Fruit fly (Drosophila melanogaster) whole organism, embryonic: ENCODE results near the gene CG43134.

Experiments used
- Asciz ChIP-seq: fragments of 200-800 bp; sonication (Bioruptor generic); optimal IDR thresholded peaks from 2 replicates; lab custom pipeline; 2017; ENCODE audit warnings: missing biosample characterization, mild to moderate bottlenecking, missing genetic modification characterization, missing genetic modification reagents
- CG12219 ChIP-seq: fragments of 200-800 bp; sonication (Bioruptor generic); optimal IDR thresholded peaks from 3 replicates; lab custom pipeline; 2018; ENCODE audit warnings: missing biosample characterization, mild to moderate bottlenecking, missing genetic modification characterization
- CG1602 ChIP-seq: fragments of 200-800 bp; sonication (Bioruptor generic); optimal IDR thresholded peaks from 3 replicates; lab custom pipeline; 2016; ENCODE audit warnings: missing biosample characterization, missing genetic modification characterization
- CG16815 ChIP-seq: fragments of 200-800 bp; sonication (Bioruptor generic); optimal IDR thresholded peaks from 3 replicates; lab custom pipeline; 2017; ENCODE audit warnings: missing biosample characterization, mild to moderate bottlenecking, missing genetic modification characterization
- CG8944 ChIP-seq: fragments of 200-800 bp; sonication (Bioruptor generic); optimal IDR thresholded peaks from 3 replicates; lab custom pipeline; 2016; ENCODE audit warnings: missing biosample characterization, missing genetic modification characterization
- Hr39 ChIP-seq: fragments of >200 bp; optimal IDR thresholded peaks from 2 replicates; lab custom pipeline; 2017
- Myb ChIP-seq: fragments of 200-800 bp; sonication (Bioruptor generic); optimal IDR thresholded peaks from 2 replicates; lab custom pipeline; 2016; ENCODE audit warnings: missing biosample characterization, missing genetic modification characterization
- Nf-YA ChIP-seq: fragments of 200-800 bp; sonication (Bioruptor generic); IDR thresholded peaks from 2 replicates; pipeline ENCODE4 v1.3.6; 2022; ENCODE audit warnings: missing biosample characterization, missing genetic modification characterization
- gro ChIP-seq: fragments of 200-800 bp; sonication (Bioruptor generic); optimal IDR thresholded peaks from 2 replicates; lab custom pipeline; 2016; ENCODE audit warnings: missing biosample characterization, missing genetic modification characterization
- yki ChIP-seq: fragments of >200 bp; optimal IDR thresholded peaks from 3 replicates; lab custom pipeline; 2018

dm6 chrX:4214371-4214770 lies 32.7 kb upstream of the CG43134 start:
- no peak for TF ChIP-seq gro (GFP tag; lab: Kevin White, UChicago)
- no peak for TF ChIP-seq CG12219 (GFP tag; lab: Kevin White, UChicago)
- no peak for TF ChIP-seq Hr39 (lab: Kevin White, UChicago)
- no peak for TF ChIP-seq yki (lab: Kevin White, UChicago)
- TF ChIP-seq CG16815 (GFP tag; lab: Kevin White, UChicago), result no peak
- TF ChIP-seq CG1602 (GFP tag; lab: Kevin White, UChicago), result no peak
- TF ChIP-seq Asciz, result no peak
- TF ChIP-seq CG8944 (GFP tag; lab: Kevin White, UChicago), result no peak
- TF ChIP-seq Nf-YA (GFP tag; lab: Robert Waterston, UW), result no peak
- no peak for TF ChIP-seq Myb (GFP tag; lab: Kevin White, UChicago)
